Worm (Caenorhabditis elegans) whole organism, midembryonic: ENCODE results near the gene daf-31.

Experiments
- cog-1 ChIP-seq: sonication (generic microtip); optimal IDR thresholded peaks from 2 replicates; lab custom pipeline; 2016; ENCODE audit warnings: missing genetic modification characterization, missing compliant biosample characterization
- flt-1 ChIP-seq: fragments of 200-800 bp; sonication (Bioruptor generic); IDR thresholded peaks from 2 replicates; pipeline ENCODE4 v1.3.6; 2022; ENCODE audit warnings: missing genetic modification characterization, missing compliant biosample characterization
- ref-1 ChIP-seq: fragments of 200-800 bp; sonication (Bioruptor generic); conservative IDR thresholded peaks from 2 replicates; pipeline ENCODE4 v1.3.6; 2022; ENCODE audit warnings: missing genetic modification reagents, missing genetic modification characterization, missing compliant biosample characterization
- ztf-23 ChIP-seq: fragments of 200-800 bp; sonication (Bioruptor generic); IDR thresholded peaks from 2 replicates; pipeline ENCODE4 v1.3.6; 2022; ENCODE audit warnings: missing genetic modification reagents, missing genetic modification characterization, missing compliant biosample characterization
- ztf-29 ChIP-seq: fragments of 200-800 bp; sonication (Bioruptor generic); IDR thresholded peaks from 2 replicates; pipeline ENCODE4 v1.3.6; 2022; ENCODE audit warnings: missing genetic modification reagents, missing genetic modification characterization, missing compliant biosample characterization

- TF ChIP-seq cog-1 (no peak), flt-1 (GFP tag; lab: Robert Waterston, UW) (no peak), ztf-23 (GFP tag; lab: Robert Waterston, UW) (no peak), ztf-29 (no peak), ref-1 (no peak)
Observed at ce11 chrIV:8243599-8243998, 46.5 kb upstream of the daf-31 start, which contains the start of gene T09A12.8.
